Worm (Caenorhabditis elegans) whole organism, L4/young adult: Measurements from ENCODE around the gene srz-96.

ENCODE experiments used
- W03F9.2 ChIP-seq: fragments of 150-350 bp; optimal IDR thresholded peaks from 2 replicates; lab custom pipeline; 2014; ENCODE audit warnings: missing biosample characterization, missing genetic modification characterization
- dao-5 ChIP-seq: sonication (generic microtip); optimal IDR thresholded peaks from 2 replicates; lab custom pipeline; 2016; ENCODE audit warnings: missing genotype, missing genetic modification characterization, moderate library complexity, missing compliant biosample characterization
- him-1 ChIP-seq: sonication (generic microtip); optimal IDR thresholded peaks from 2 replicates; lab custom pipeline; 2016; ENCODE audit warnings: missing genotype, missing genetic modification reagents, missing genetic modification characterization, missing compliant biosample characterization

Gene srz-96

DNA sequence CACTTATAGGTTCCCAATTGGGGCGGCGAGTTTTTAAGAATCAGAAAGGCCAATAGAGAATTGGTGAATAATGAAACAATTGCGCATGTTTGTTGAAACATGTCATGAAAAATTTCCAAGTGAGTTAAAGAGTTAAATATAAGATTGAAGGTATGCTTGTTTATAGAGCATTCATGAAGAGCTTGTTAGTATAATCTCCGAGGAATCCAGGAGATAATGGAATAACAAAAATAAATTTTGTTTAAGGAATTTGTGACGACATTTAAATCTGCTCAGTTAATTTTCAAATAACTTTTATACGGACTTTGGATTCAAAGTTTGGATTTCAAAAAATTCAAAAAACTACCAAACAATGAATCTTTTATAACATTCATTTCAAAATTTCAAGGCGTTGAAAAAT lies 8.6 kb upstream of the srz-96 start, which contains the start of gene str-199:
Gene str-199, minus strand, starts transcription at position 101 of the 400 bp plus-strand sequence.
- TF ChIP-seq W03F9.2 (tag; lab: Kevin White, UChicago) (no peak), dao-5 (tag; lab: Kevin White, UChicago) (no peak), him-1 (tag; lab: Kevin White, UChicago) (no peak)

ce11 chrV:17192238-17192637 lies 6.8 kb upstream of the srz-96 start, which contains the start of gene srz-47:
Gene srz-47, minus strand, starts transcription at chrV:17192338.
- no peak for TF ChIP-seq W03F9.2 (tag; lab: Kevin White, UChicago)
- TF ChIP-seq dao-5 (tag; lab: Kevin White, UChicago): no peak
- no peak for TF ChIP-seq him-1 (tag; lab: Kevin White, UChicago)

DNA sequence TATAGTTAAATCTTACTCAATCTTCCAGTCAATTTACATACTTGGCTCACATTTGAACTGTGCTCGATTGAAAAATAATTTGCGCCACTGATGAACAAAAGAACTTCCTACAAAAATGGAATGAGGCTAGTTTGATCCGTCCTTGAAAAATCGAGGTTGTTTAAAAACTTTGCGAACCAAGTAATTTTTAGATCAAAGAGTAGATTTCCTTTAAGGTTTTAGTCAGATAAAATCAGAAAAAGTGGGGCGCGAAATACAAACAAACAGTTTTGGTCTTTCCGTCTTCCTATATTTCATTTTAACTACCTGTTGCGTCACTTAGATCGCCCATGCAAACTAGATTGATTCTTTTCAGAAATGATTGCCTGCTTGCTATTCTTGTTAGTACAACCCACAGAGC lies 2.8 kb downstream of the srz-96 start, which contains the start of gene Y68A4A.10:
Gene Y68A4A.10, plus strand, starts transcription at position 301 of the 400 bp plus-strand sequence.
- TF ChIP-seq him-1 (tag; lab: Kevin White, UChicago): no peak
- TF ChIP-seq dao-5 (tag; lab: Kevin White, UChicago): no peak
- no peak for TF ChIP-seq W03F9.2 (tag; lab: Kevin White, UChicago)

- no peak for TF ChIP-seq W03F9.2 (tag; lab: Kevin White, UChicago)
- TF ChIP-seq dao-5 (tag; lab: Kevin White, UChicago): no peak
- TF ChIP-seq him-1 (tag; lab: Kevin White, UChicago): no peak
These were observed 7.4 kb downstream of the srz-96 start for ce11 chrV:17206469-17206868.

DNA sequence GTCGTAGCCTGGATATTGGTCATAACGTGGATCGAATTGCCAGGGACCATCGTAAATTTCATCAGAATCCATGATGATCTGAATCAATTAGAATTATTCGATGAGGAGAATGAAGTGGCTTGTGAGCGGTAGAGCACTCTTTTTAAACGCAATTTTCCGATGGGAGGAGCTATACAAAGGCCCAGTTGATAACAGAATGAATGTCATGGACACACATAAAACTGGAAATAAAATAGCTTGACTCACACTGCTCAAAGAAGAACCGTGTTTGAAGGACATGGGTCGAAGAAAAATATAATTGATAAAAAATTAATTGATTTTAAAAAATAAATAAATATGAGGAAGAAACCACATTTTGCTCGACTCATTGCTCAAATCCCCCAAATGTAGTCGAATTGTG lies 9.0 kb downstream of the srz-96 start, which contains the start of gene Y68A4A.13:
Gene Y68A4A.13, minus strand, starts transcription at position 101 of the 400 bp plus-strand sequence.
- TF ChIP-seq W03F9.2 (tag; lab: Kevin White, UChicago) (no peak), dao-5 (tag; lab: Kevin White, UChicago) (no peak), him-1 (tag; lab: Kevin White, UChicago) (no peak)

DNA sequence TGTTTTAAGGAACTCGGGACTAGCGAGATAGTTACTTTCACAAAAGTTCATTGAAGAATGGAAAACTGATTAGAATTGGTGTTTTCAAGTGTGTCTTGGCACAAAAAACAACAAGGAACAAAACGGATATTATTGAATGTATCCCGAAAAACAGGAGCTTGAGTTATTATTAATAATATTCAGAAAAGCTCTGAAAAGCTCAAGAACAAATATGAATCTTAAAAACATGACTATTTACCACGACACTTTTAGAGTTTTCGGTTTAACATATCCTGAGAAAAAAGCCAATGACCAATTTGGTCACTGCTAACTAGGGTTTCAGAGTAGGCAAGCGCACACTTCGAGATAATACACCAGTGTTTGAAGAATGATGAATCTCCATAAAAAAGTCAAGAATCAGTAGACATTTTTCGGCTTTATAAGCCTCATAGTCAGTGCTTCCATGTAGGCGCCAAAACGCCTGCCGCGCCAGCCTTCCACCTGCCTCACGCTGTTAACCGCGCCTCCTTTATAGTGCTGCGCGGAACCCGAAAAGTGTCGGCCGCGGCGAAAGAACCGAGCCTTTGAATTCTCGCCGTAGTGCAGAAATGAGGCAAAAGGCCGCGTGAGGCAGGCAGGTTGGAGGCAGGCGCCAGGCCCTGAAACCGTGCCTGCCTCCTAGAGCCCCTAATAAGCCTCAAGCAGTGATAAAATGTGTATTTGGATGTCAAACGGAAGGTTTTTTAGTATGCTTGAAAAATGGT lies 13.1 kb downstream of the srz-96 start, which contains the start of gene srh-236:
Gene srh-236, minus strand, starts transcription at position 51 of the 743 bp plus-strand sequence.
- no peak for TF ChIP-seq dao-5 (tag; lab: Kevin White, UChicago)
- no peak for TF ChIP-seq him-1 (tag; lab: Kevin White, UChicago)
- TF ChIP-seq W03F9.2 (tag; lab: Kevin White, UChicago): no peak

ce11 chrV:17212743-17213142 lies 13.7 kb downstream of the srz-96 start, which contains the start of gene srh-113:
Gene srh-113, plus strand, starts transcription at chrV:17213043.
- TF ChIP-seq W03F9.2 (tag; lab: Kevin White, UChicago) (no peak), dao-5 (tag; lab: Kevin White, UChicago) (no peak), him-1 (tag; lab: Kevin White, UChicago) (no peak)

ce11 chrV:17215602-17216001 lies 16.6 kb downstream of the srz-96 start:
- no peak for TF ChIP-seq him-1 (tag; lab: Kevin White, UChicago)
- TF ChIP-seq W03F9.2 (tag; lab: Kevin White, UChicago): no peak
- no peak for TF ChIP-seq dao-5 (tag; lab: Kevin White, UChicago)

ce11 chrV:17217690-17218089 lies 18.7 kb downstream of the srz-96 start, which contains the start of gene srbc-62:
Gene srbc-62, plus strand, starts transcription at chrV:17217990.
- TF ChIP-seq dao-5 (tag; lab: Kevin White, UChicago): no peak
- no peak for TF ChIP-seq W03F9.2 (tag; lab: Kevin White, UChicago)
- no peak for TF ChIP-seq him-1 (tag; lab: Kevin White, UChicago)

- no peak for TF ChIP-seq W03F9.2 (tag; lab: Kevin White, UChicago)
These were observed 21.3 kb downstream of the srz-96 start, which contains the start of gene srh-109 for ce11 chrV:17220345-17220744. Gene srh-109, minus strand, starts transcription at chrV:17220445.

DNA sequence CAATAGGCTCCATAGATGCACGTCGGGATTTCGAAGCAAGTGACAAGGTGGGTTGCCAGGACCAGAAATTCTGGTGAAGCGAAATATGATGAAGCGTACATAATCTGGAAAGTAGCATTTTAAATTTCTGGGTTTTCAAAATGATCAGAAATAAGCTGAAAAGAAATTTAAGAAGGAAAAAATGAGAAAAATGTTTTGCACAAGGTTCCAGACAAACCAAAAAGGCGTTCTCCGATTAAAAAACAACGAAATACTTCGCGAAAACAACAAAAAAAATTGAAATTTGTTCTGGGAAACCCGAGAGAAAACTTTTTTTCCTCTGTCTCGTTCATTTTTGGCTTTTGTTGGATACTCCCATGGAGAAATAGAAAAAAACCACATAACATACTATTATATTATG lies 24.3 kb downstream of the srz-96 start, which contains the start of gene srh-252:
Gene srh-252, minus strand, starts transcription at position 101 of the 400 bp plus-strand sequence.
- no peak for TF ChIP-seq him-1 (tag; lab: Kevin White, UChicago)
- no peak for TF ChIP-seq dao-5 (tag; lab: Kevin White, UChicago)
- TF ChIP-seq W03F9.2 (tag; lab: Kevin White, UChicago): no peak

DNA sequence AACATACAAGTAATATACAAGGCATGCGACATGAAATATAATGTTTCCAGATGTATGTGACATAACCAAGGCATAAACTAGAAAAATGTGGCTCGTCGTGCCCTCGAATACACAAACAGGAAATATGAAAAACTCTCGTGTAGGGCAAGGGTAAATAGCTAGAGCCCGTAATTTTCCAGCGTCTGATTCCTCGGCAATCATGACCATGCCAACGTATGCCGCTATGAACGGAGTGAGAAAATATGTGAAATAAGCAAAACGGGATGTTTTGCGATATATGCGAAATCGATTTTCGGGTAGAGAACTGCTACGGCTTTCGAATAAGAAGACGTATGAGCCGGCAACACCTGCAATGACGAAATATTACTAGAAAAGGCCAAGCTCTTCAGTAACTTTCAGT lies 26.4 kb downstream of the srz-96 start, which contains the start of gene scl-25:
Gene scl-25, plus strand, starts transcription at position 301 of the 400 bp plus-strand sequence.
- TF ChIP-seq W03F9.2 (tag; lab: Kevin White, UChicago): no peak
- no peak for TF ChIP-seq him-1 (tag; lab: Kevin White, UChicago)
- no peak for TF ChIP-seq dao-5 (tag; lab: Kevin White, UChicago)

ce11 chrV:17226119-17226518 lies 27.1 kb downstream of the srz-96 start, which contains the start of gene srh-112:
Gene srh-112, minus strand, starts transcription at chrV:17226219.
- TF ChIP-seq dao-5 (tag; lab: Kevin White, UChicago): no peak
- TF ChIP-seq W03F9.2 (tag; lab: Kevin White, UChicago): no peak
- no peak for TF ChIP-seq him-1 (tag; lab: Kevin White, UChicago)
